Worm (Caenorhabditis elegans): ENCODE measurements around the gene grl-22.

The grl-22 gene

DNA sequence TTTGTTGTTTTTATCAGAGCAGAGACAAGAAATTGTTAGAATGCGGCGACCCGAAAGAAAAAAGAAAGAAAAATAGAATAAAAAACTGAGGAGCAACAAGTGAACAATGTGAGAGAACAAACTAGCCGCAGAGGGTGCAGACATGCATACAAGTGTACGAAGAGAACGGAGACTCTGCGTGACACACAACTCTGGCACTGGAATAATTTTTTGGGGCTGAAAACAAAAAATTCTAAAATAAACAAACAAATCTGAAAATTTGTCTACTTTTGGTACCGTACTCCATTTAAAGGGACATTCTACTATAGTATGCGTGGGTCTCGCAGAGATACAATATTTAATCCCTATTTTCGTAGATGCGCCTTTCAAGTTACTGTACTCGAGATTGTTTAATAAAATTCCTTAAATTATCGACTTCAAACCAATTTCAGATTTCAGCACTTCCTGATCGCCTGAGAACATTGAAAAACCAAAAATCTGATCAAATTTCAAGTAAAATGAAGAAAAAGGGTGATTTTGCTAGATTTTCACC lies 38.7 kb downstream of the grl-22 start:
- TF ChIP-seq tab-1 (GFP tag; IDR thresholded peaks at IDR 0.05) (no peak), klf-2 (GFP tag; conservative IDR thresholded peaks at IDR 0.05) (no peak)

DNA sequence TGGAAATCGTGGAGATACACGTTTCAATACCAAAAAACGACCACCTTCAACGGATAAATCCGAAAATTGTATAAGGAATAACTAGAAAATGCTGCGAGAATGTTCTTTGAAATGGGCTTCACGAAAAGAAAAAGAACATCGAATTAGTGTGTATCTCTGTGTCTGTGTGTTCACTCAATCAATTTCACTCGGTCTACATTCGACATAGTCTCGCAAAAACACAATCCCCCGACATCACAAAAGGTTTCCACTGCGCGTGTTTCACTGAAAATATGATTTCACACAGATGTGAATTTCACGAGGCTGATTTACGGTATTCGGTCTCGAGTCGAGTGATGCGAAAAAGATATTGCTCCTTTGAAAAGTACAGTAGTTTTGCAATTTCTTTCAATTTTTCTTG lies 40.1 kb downstream of the grl-22 start:
- TF ChIP-seq flt-1 (GFP tag; IDR thresholded peaks at IDR 0.05) (no peak), ztf-29 (GFP tag; IDR thresholded peaks at IDR 0.05) (no peak), klf-2 (GFP tag; conservative IDR thresholded peaks at IDR 0.05) (no peak), tab-1 (GFP tag; IDR thresholded peaks at IDR 0.05) (no peak), med-1 (GFP tag; optimal IDR thresholded peaks at IDR 0.05; ENCODE audit: insufficient read depth) (no peak), ztf-23 (GFP tag; IDR thresholded peaks at IDR 0.05) (no peak), ref-1 (GFP tag; conservative IDR thresholded peaks at IDR 0.05) (no peak), T22C8.4 (GFP tag; IDR thresholded peaks at IDR 0.05) (no peak)

DNA sequence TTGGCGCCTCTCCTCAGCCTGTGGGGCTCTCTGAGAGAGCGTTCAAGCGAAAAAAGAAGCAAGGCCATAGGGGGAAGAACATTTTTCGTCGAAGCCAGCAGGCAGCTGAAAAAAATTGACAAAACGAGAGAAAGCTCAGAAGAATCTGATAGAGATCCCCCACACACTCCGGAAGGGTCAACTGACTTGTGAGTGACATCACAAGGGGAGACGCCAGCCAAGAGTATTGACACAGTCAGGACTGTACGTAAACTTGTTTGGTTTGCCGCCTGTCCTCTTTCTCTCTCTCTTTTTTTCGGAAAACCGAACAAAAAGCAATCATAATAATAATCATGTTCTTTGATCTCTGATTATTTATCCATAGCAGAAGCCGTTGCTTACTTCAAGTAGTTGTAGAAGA lies 40.9 kb downstream of the grl-22 start:
- TF ChIP-seq T22C8.4 (GFP tag; IDR thresholded peaks at IDR 0.05), result no peak
- no peak for TF ChIP-seq ztf-29 (GFP tag; IDR thresholded peaks at IDR 0.05)

DNA sequence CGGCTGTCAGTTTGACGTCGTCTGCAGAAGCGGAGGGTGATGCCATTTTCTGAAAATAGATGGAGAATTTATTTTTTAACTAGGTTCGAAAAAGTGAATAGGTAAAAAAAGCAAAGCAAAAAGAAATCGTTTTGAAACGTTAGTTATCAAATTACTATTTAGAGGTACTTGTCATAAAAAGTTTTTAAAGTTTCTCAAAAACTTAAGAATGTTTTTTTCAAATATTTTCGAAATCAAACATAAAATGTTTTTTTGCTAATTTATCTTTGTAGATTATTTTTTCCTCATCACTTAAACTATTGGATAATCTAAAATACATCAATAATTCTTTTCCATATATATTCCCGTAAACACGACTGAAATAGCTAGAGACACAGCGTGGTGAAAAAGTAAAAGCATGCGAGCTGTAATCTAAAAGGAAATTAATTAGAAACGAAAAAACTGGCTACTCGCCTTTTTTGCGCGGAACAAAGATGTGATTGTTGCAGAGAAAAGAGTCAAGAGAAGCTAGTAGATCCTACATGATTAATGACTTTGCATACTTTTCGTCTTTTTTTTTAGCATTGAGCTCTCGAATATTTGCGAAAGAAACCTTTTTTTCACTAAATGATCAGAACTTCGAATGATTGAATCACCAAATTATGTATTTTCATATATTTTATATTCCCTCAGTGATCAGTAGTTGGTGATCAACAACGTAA lies 42.4 kb downstream of the grl-22 start, which contains the start of gene szy-2:
Gene szy-2, minus strand, starts transcription at position 51 of the 701 bp plus-strand sequence.
- no peak for TF ChIP-seq ref-1 (GFP tag; conservative IDR thresholded peaks at IDR 0.05)
- no peak for TF ChIP-seq klf-2 (GFP tag; conservative IDR thresholded peaks at IDR 0.05)
- TF ChIP-seq ztf-23 (GFP tag; IDR thresholded peaks at IDR 0.05), result no peak
- TF ChIP-seq ztf-29 (GFP tag; IDR thresholded peaks at IDR 0.05), result no peak
- TF ChIP-seq tab-1 (GFP tag; IDR thresholded peaks at IDR 0.05), result no peak
- TF ChIP-seq cog-1 (tag; optimal IDR thresholded peaks at IDR 0.05), result no peak
- no peak for TF ChIP-seq med-1 (GFP tag; optimal IDR thresholded peaks at IDR 0.05; ENCODE audit: insufficient read depth)
- no peak for TF ChIP-seq T22C8.4 (GFP tag; IDR thresholded peaks at IDR 0.05)
- TF ChIP-seq flt-1 (GFP tag; IDR thresholded peaks at IDR 0.05), result no peak

DNA sequence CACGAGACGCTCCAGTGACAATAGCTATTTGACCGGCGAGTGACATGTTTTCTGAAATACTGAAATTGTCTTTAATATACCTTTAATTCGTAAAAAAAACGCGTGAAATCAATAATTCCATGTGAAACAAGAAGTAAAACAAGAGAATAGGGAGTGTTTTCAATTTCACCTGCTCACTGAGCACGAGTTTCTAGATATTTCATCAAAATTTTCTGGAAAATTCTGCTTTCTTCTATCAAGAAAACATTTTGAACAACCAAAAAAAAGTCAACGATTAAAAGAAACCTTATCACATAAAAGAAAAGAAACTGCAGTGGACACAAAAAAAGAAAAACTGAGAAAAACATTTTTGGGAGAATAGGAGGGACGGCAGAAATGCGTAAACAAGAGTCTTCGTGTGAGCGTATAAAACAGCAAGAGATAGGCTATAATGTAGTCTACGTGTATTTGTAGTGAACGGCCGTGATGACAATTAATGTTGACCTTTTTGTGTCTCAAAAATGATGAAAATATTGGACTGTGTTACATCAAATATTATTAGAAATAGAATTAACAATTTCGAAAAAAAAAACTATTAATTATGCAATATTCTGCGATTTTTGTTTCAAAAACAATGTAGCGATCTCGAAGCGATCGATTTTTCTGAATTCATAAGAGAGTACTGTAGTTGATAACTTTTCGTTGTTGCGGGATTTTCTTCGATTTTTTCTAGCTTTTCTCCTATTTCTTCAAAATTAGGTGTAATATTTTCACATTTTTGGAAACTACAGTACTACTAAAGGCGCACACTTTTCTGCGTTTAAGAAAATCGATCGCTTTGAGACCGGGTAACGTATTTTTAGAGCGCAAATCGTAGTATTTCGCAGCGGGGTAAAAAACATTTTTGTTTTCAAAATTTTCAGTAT lies 45.6 kb downstream of the grl-22 start, which contains the start of gene dhs-9:
Gene dhs-9, minus strand, starts transcription at position 51 of the 905 bp plus-strand sequence.
- TF ChIP-seq cog-1 (tag; optimal IDR thresholded peaks at IDR 0.05) (no peak), T22C8.4 (GFP tag; IDR thresholded peaks at IDR 0.05) (no peak), flt-1 (GFP tag; IDR thresholded peaks at IDR 0.05) (no peak), ref-1 (GFP tag; conservative IDR thresholded peaks at IDR 0.05) (no peak), ztf-29 (GFP tag; IDR thresholded peaks at IDR 0.05) (no peak), klf-2 (GFP tag; conservative IDR thresholded peaks at IDR 0.05) (no peak), tab-1 (GFP tag; IDR thresholded peaks at IDR 0.05) (no peak), ztf-23 (GFP tag; IDR thresholded peaks at IDR 0.05) (no peak), med-1 (GFP tag; optimal IDR thresholded peaks at IDR 0.05; ENCODE audit: insufficient read depth) (no peak)
